Fruit fly (Drosophila melanogaster) whole organism, embryonic: ENCODE results near the gene CG44090.
A peak's percentile ranks its signal among the peaks of the same experiment; 100 is the strongest.

ENCODE experiments used
- Atf6 ChIP-seq: fragments of 200-800 bp; sonication (Bioruptor generic); IDR thresholded peaks from 2 replicates; pipeline ENCODE4 v1.3.6; 2022; ENCODE audit warnings: missing biosample characterization, missing genetic modification characterization
- CG10431 ChIP-seq: fragments of 200-800 bp; sonication (Bioruptor generic); optimal IDR thresholded peaks from 3 replicates; lab custom pipeline; 2018; ENCODE audit warnings: missing biosample characterization, mild to moderate bottlenecking, missing genetic modification characterization
- CG10979 ChIP-seq: fragments of 200-800 bp; sonication (Bioruptor generic); optimal IDR thresholded peaks from 2 replicates; lab custom pipeline; 2018; ENCODE audit warnings: missing biosample characterization, mild to moderate bottlenecking, missing genetic modification characterization, moderate library complexity
- CG13894 ChIP-seq: fragments of 200-800 bp; sonication (Bioruptor generic); optimal IDR thresholded peaks from 3 replicates; lab custom pipeline; 2018; ENCODE audit warnings: missing biosample characterization, mild to moderate bottlenecking, missing genetic modification characterization, moderate library complexity
- CG14710 ChIP-seq: fragments of 200-800 bp; sonication (Bioruptor generic); optimal IDR thresholded peaks from 3 replicates; lab custom pipeline; 2019; ENCODE audit warnings: missing biosample characterization, mild to moderate bottlenecking, missing genetic modification characterization, moderate library complexity
- CG14860 ChIP-seq: fragments of 200-800 bp; sonication (Bioruptor generic); IDR thresholded peaks from 3 replicates; pipeline ENCODE4 v1.3.6; 2022; ENCODE audit warnings: missing biosample characterization, missing genetic modification characterization; ENCODE audit not compliant: partially characterized antibody
- CG15601 ChIP-seq: fragments of 200-800 bp; sonication (Bioruptor generic); optimal IDR thresholded peaks from 3 replicates; lab custom pipeline; 2019; ENCODE audit warnings: missing biosample characterization, mild to moderate bottlenecking, missing genetic modification characterization, moderate library complexity
- CG16863 ChIP-seq: fragments of 200-800 bp; sonication (Bioruptor generic); optimal IDR thresholded peaks from 3 replicates; lab custom pipeline; 2016; ENCODE audit warnings: missing biosample characterization, missing genetic modification characterization
- CG17328 ChIP-seq: fragments of 200-800 bp; sonication (Bioruptor generic); IDR thresholded peaks from 2 replicates; pipeline ENCODE4 v1.3.6; 2022; ENCODE audit warnings: missing biosample characterization, missing genetic modification characterization
- CG1792 ChIP-seq: fragments of 200-800 bp; sonication (Bioruptor generic); optimal IDR thresholded peaks from 2 replicates; lab custom pipeline; 2016; ENCODE audit warnings: missing biosample characterization, missing genetic modification characterization
- CG30431 ChIP-seq: fragments of 200-800 bp; sonication (Bioruptor generic); optimal IDR thresholded peaks from 2 replicates; lab custom pipeline; 2017; ENCODE audit warnings: missing biosample characterization, missing genetic modification characterization
- CG3163 ChIP-seq: fragments of 200-800 bp; sonication (Bioruptor generic); optimal IDR thresholded peaks from 3 replicates; lab custom pipeline; 2016; ENCODE audit warnings: missing biosample characterization, missing genetic modification characterization
- CG32772 ChIP-seq: fragments of 200-800 bp; sonication (Bioruptor generic); IDR thresholded peaks from 2 replicates; pipeline ENCODE4 v1.3.6; 2022; ENCODE audit warnings: missing biosample characterization, missing genetic modification characterization
- CG33557 ChIP-seq: fragments of 200-800 bp; sonication (Bioruptor generic); optimal IDR thresholded peaks from 2 replicates; lab custom pipeline; 2019; ENCODE audit warnings: missing biosample characterization, mild to moderate bottlenecking, missing genetic modification characterization, moderate library complexity
- CG34422 ChIP-seq: fragments of 200-800 bp; sonication (Bioruptor generic); IDR thresholded peaks from 3 replicates; pipeline ENCODE4 v1.3.6; 2022; ENCODE audit warnings: missing biosample characterization, missing genetic modification characterization
- CG4730 ChIP-seq: fragments of 200-800 bp; sonication (Bioruptor generic); IDR thresholded peaks from 2 replicates; pipeline ENCODE4 v1.3.6; 2022; ENCODE audit warnings: missing biosample characterization, missing genetic modification characterization
- CG7963 ChIP-seq: fragments of 200-800 bp; sonication (Bioruptor generic); IDR thresholded peaks from 3 replicates; pipeline ENCODE4 v1.3.6; 2022; ENCODE audit warnings: missing biosample characterization, missing genetic modification characterization; ENCODE audit not compliant: partially characterized antibody
- CrebB ChIP-seq: fragments of 200-800 bp; sonication (Bioruptor generic); optimal IDR thresholded peaks from 3 replicates; lab custom pipeline; 2018; ENCODE audit warnings: missing biosample characterization, mild to moderate bottlenecking, missing genetic modification characterization
- Dek ChIP-seq: fragments of 200-800 bp; sonication (Bioruptor generic); optimal IDR thresholded peaks from 3 replicates; lab custom pipeline; 2019; ENCODE audit warnings: missing biosample characterization, mild to moderate bottlenecking, missing genetic modification characterization, moderate library complexity
- Drgx ChIP-seq: fragments of 200-800 bp; sonication (Bioruptor generic); IDR thresholded peaks from 2 replicates; pipeline ENCODE4 v1.3.6; 2022; ENCODE audit warnings: missing biosample characterization, missing genetic modification characterization
- Eip74EF ChIP-seq, 2 experiments: fragments of 200-800 bp in 1 of 2; fragments of >200 bp in 1 of 2; sonication (Bioruptor generic) in 1 of 2; optimal IDR thresholded peaks; 2 replicates each; lab custom pipeline; 2017 to 2019; ENCODE audit warnings: missing biosample characterization in 2 of 2, missing genetic modification characterization in 2 of 2, mild to moderate bottlenecking in 1 of 2, moderate library complexity in 1 of 2
- Ets97D ChIP-seq: fragments of 200-800 bp; sonication (Bioruptor generic); optimal IDR thresholded peaks from 3 replicates; lab custom pipeline; 2016; ENCODE audit warnings: missing biosample characterization, missing genetic modification characterization
- GATAe ChIP-seq: fragments of 200-800 bp; sonication (Bioruptor generic); conservative IDR thresholded peaks from 2 replicates; pipeline ENCODE4 v1.3.6; 2022; ENCODE audit warnings: missing biosample characterization, missing genetic modification characterization
- HLH4C ChIP-seq: fragments of 200-800 bp; sonication (Bioruptor generic); IDR thresholded peaks from 3 replicates; pipeline ENCODE4 v1.3.6; 2022; ENCODE audit warnings: missing biosample characterization, missing genetic modification characterization; ENCODE audit not compliant: partially characterized antibody
- HmgD ChIP-seq: fragments of 200-800 bp; sonication (Bioruptor generic); optimal IDR thresholded peaks from 3 replicates; lab custom pipeline; 2016; ENCODE audit warnings: missing biosample characterization, missing genetic modification characterization
- HmgZ ChIP-seq: fragments of 200-800 bp; sonication (Bioruptor generic); optimal IDR thresholded peaks from 2 replicates; lab custom pipeline; 2018; ENCODE audit warnings: missing biosample characterization, mild to moderate bottlenecking, missing genetic modification characterization
- Jarid2 ChIP-seq: fragments of 200-800 bp; sonication (Bioruptor generic); optimal IDR thresholded peaks from 3 replicates; lab custom pipeline; 2017; ENCODE audit warnings: mild to moderate bottlenecking, missing biosample characterization, missing genetic modification reagents, missing genetic modification characterization
- Lhr ChIP-seq: fragments of 200-800 bp; sonication (Bioruptor generic); optimal IDR thresholded peaks from 3 replicates; lab custom pipeline; 2017; ENCODE audit warnings: mild to moderate bottlenecking, missing biosample characterization, missing genetic modification reagents, missing genetic modification characterization
- MBD-R2 ChIP-seq: fragments of 200-800 bp; sonication (Bioruptor generic); IDR thresholded peaks from 2 replicates; pipeline ENCODE4 v1.3.6; 2022; ENCODE audit warnings: missing biosample characterization, missing genetic modification characterization
- Max ChIP-seq: fragments of 200-800 bp; sonication (Bioruptor generic); optimal IDR thresholded peaks from 2 replicates; lab custom pipeline; 2016; ENCODE audit warnings: missing biosample characterization, mild to moderate bottlenecking, missing genetic modification characterization
- Nf-YA ChIP-seq: fragments of 200-800 bp; sonication (Bioruptor generic); IDR thresholded peaks from 2 replicates; pipeline ENCODE4 v1.3.6; 2022; ENCODE audit warnings: missing biosample characterization, missing genetic modification characterization
- Opbp ChIP-seq: fragments of 200-800 bp; sonication (Bioruptor generic); IDR thresholded peaks from 3 replicates; pipeline ENCODE4 v1.3.6; 2022; ENCODE audit warnings: missing biosample characterization, missing genetic modification characterization; ENCODE audit not compliant: partially characterized antibody
- Pdp1 ChIP-seq, 2 experiments: fragments of 200-800 bp; sonication (Bioruptor generic); optimal IDR thresholded peaks; 3 replicates each; lab custom pipeline; 2016; ENCODE audit warnings: missing biosample characterization in 2 of 2, missing genetic modification characterization in 2 of 2, mild to moderate bottlenecking in 1 of 2, moderate library complexity in 1 of 2
- Sry-β ChIP-seq: fragments of 200-800 bp; sonication (Bioruptor generic); optimal IDR thresholded peaks from 2 replicates; lab custom pipeline; 2018; ENCODE audit warnings: missing biosample characterization, mild to moderate bottlenecking, missing genetic modification characterization, moderate library complexity
- Stat92E ChIP-seq, 3 experiments: fragments of >200 bp in 2 of 3; fragments of 200-800 bp in 1 of 3; sonication (Bioruptor generic) in 1 of 3; optimal IDR thresholded peaks; 2 replicates each; lab custom pipeline; 2017 to 2019; ENCODE audit warnings: missing biosample characterization in 3 of 3, missing genetic modification characterization in 3 of 3, mild to moderate bottlenecking in 1 of 3, moderate library complexity in 1 of 3
- al ChIP-seq: fragments of 200-800 bp; sonication (Bioruptor generic); IDR thresholded peaks from 2 replicates; pipeline ENCODE4 v1.3.6; 2022; ENCODE audit warnings: missing biosample characterization, missing genetic modification characterization
- btn ChIP-seq: fragments of 200-800 bp; sonication (Bioruptor generic); optimal IDR thresholded peaks from 2 replicates; lab custom pipeline; 2016; ENCODE audit warnings: missing biosample characterization, missing genetic modification characterization
- chif ChIP-seq, 2 experiments: fragments of 200-800 bp; sonication (Bioruptor generic); optimal IDR thresholded peaks; 3 replicates each; lab custom pipeline; 2016; ENCODE audit warnings: missing biosample characterization in 2 of 2, missing genetic modification characterization in 2 of 2
- chm ChIP-seq: fragments of 200-800 bp; sonication (Bioruptor generic); IDR thresholded peaks from 2 replicates; pipeline ENCODE4 v1.3.6; 2022; ENCODE audit warnings: missing biosample characterization, missing genetic modification characterization
- cwo ChIP-seq: fragments of 200-800 bp; sonication (Bioruptor generic); optimal IDR thresholded peaks from 3 replicates; lab custom pipeline; 2017; ENCODE audit warnings: missing biosample characterization, missing genetic modification characterization, mild to moderate bottlenecking, moderate library complexity, missing genetic modification reagents
- dm ChIP-seq: fragments of 200-800 bp; sonication (Bioruptor generic); optimal IDR thresholded peaks from 3 replicates; lab custom pipeline; 2016; ENCODE audit warnings: missing biosample characterization, missing genetic modification characterization
- inv ChIP-seq: fragments of 200-800 bp; sonication (Bioruptor generic); IDR thresholded peaks from 2 replicates; pipeline ENCODE4 v1.3.6; 2022; ENCODE audit warnings: missing biosample characterization, missing genetic modification characterization; ENCODE audit not compliant: partially characterized antibody
- lov ChIP-seq, 2 experiments: fragments of 200-800 bp in 1 of 2; fragments of >200 bp in 1 of 2; sonication (Bioruptor generic) in 1 of 2; IDR thresholded peaks in 1 of 2; optimal IDR thresholded peaks in 1 of 2; 2 replicates in 1 of 2; 3 replicates in 1 of 2; pipeline versions ENCODE4 v1.3.6 to Lab custom; 2017 to 2022; ENCODE audit warnings: missing biosample characterization in 1 of 2, missing genetic modification characterization in 1 of 2
- pan ChIP-seq, 4 experiments: fragments of >200 bp in 3 of 4; fragments of 200-800 bp in 1 of 4; sonication (Bioruptor generic) in 1 of 4; optimal IDR thresholded peaks in 3 of 4; IDR thresholded peaks in 1 of 4; 2 replicates each; pipeline versions ENCODE4 v1.3.6 to Lab custom; 2017 to 2022; ENCODE audit warnings: missing biosample characterization in 2 of 4, missing genetic modification characterization in 2 of 4, mixed read lengths in 1 of 4
- pb ChIP-seq: fragments of 200-800 bp; sonication (Bioruptor generic); optimal IDR thresholded peaks from 3 replicates; lab custom pipeline; 2016; ENCODE audit warnings: missing biosample characterization, missing genetic modification characterization
- sens-2 ChIP-seq: fragments of 200-800 bp; sonication (Bioruptor generic); IDR thresholded peaks from 2 replicates; pipeline ENCODE4 v1.3.6; 2022; ENCODE audit warnings: missing biosample characterization, missing genetic modification characterization
- seq ChIP-seq: fragments of 200-800 bp; sonication (Bioruptor generic); IDR thresholded peaks from 2 replicates; pipeline ENCODE4 v1.3.6; 2022; ENCODE audit warnings: missing biosample characterization, missing genetic modification characterization
- yki ChIP-seq: fragments of >200 bp; optimal IDR thresholded peaks from 3 replicates; lab custom pipeline; 2018

The CG44090 gene

dm6 chr3R:17402434-17402833, 31.8 kb downstream of the CG44090 start, which contains the start of gene Sur-8 (continued):
- TF ChIP-seq CG13894 (tag; lab: Kevin White, UChicago), result peak; percentile 23
- no peak for TF ChIP-seq CG33557 (GFP tag; lab: Kevin White, UChicago)
- TF ChIP-seq HLH4C (GFP tag; lab: Robert Waterston, UW), result 0 out of 3 replicates have a peak, but pooled peaks have one; percentile 28
- peak; percentile 31 for TF ChIP-seq dm (GFP tag; lab: Kevin White, UChicago)
- no peak for TF ChIP-seq cwo (GFP tag; lab: Kevin White, UChicago)
- no peak for TF ChIP-seq CG7963 (GFP tag; lab: Robert Waterston, UW)
- peak; percentile 29; the same call in 1 of the 2 replicates for TF ChIP-seq CG32772 (GFP tag; lab: Robert Waterston, UW)
- TF ChIP-seq lov (optimal IDR thresholded peaks at IDR 0.05; lab: Kevin White, UChicago), result no peak
- TF ChIP-seq lov (GFP tag; IDR thresholded peaks at IDR 0.05; lab: Robert Waterston, UW), result no peak
- TF ChIP-seq Max (GFP tag; lab: Kevin White, UChicago), result no peak
- TF ChIP-seq CG14710, result peak; percentile 2
- TF ChIP-seq CG34422, result peak; percentile 58; the same call in 2 of the 3 replicates
- TF ChIP-seq Drgx (GFP tag; lab: Robert Waterston, UW), result no peak
- no peak for TF ChIP-seq sens-2
- TF ChIP-seq CrebB, result no peak
- peak; percentile 21; the same call in 1 of the 2 replicates for TF ChIP-seq al (GFP tag; lab: Robert Waterston, UW)
- peak; percentile 45 for TF ChIP-seq Ets97D (GFP tag; lab: Kevin White, UChicago)
- peak; percentile 17 to 74 for TF ChIP-seq chif (GFP tag; optimal IDR thresholded peaks at IDR 0.05; lab: Kevin White, UChicago)
- TF ChIP-seq Lhr (GFP tag; lab: Kevin White, UChicago), result peak; percentile 32
- no peak for TF ChIP-seq Nf-YA (GFP tag; lab: Robert Waterston, UW)
- TF ChIP-seq CG30431 (GFP tag; lab: Kevin White, UChicago), result peak; percentile 40
- peak; percentile 54 to 69 for TF ChIP-seq Pdp1 (GFP tag; optimal IDR thresholded peaks at IDR 0.05; lab: Kevin White, UChicago)
- peak; percentile 39 for TF ChIP-seq CG10431 (GFP tag; lab: Kevin White, UChicago)
- peak; percentile 46 for TF ChIP-seq HmgD (GFP tag; lab: Kevin White, UChicago)
- no peak for TF ChIP-seq btn (GFP tag; lab: Kevin White, UChicago)
- TF ChIP-seq CG1792 (GFP tag; lab: Kevin White, UChicago), result peak; percentile 13
- TF ChIP-seq CG10979, result peak; percentile 88
- no peak for TF ChIP-seq Stat92E (GFP tag; optimal IDR thresholded peaks at IDR 0.05; lab: Kevin White, UChicago)
- TF ChIP-seq Sry-β (GFP tag; lab: Kevin White, UChicago), result no peak
- TF ChIP-seq seq, result no peak
- peak; percentile 50; the same call in 2 of the 3 replicates for TF ChIP-seq Opbp
- no peak for TF ChIP-seq CG14860 (GFP tag; lab: Robert Waterston, UW)
- TF ChIP-seq Jarid2 (GFP tag; lab: Kevin White, UChicago), result peak; percentile 26
- no peak for TF ChIP-seq chm (GFP tag; lab: Robert Waterston, UW)
- peak; percentile 55; the same call in 1 of the 2 replicates for TF ChIP-seq MBD-R2 (GFP tag; lab: Robert Waterston, UW)
- TF ChIP-seq, all 482 proteins: peak for 292

dm6 chr3R:17401289-17401752, 32.9 kb downstream of the CG44090 start:
- no peak for TF ChIP-seq yki (lab: Kevin White, UChicago)
- TF ChIP-seq inv (GFP tag; lab: Robert Waterston, UW), result peak; percentile 79
- TF ChIP-seq HmgZ (tag; lab: Kevin White, UChicago), result peak; percentile 84
- TF ChIP-seq Sry-β (GFP tag; lab: Kevin White, UChicago), result no peak
- peak; percentile 75 for TF ChIP-seq Dek (tag; lab: Kevin White, UChicago)
- TF ChIP-seq pan (optimal IDR thresholded peaks at IDR 0.05; lab: Kevin White, UChicago), result no peak
- TF ChIP-seq pan (GFP tag; optimal IDR thresholded peaks at IDR 0.05 in 1 of 2, IDR thresholded peaks at IDR 0.05 in 1 of 2), result peak in 1 of 2 experiments; percentile 58
- no peak for TF ChIP-seq CG4730 (GFP tag; lab: Robert Waterston, UW)
- TF ChIP-seq CG3163, result peak; percentile 36
- TF ChIP-seq Atf6 (GFP tag; lab: Robert Waterston, UW), result peak; percentile 22; the same call in 1 of the 2 replicates
- TF ChIP-seq Eip74EF (GFP tag; optimal IDR thresholded peaks at IDR 0.05; lab: Kevin White, UChicago), result no peak
- TF ChIP-seq al (GFP tag; lab: Robert Waterston, UW), result peak; percentile 62; the same call in 1 of the 2 replicates
- peak; percentile 36 for TF ChIP-seq CG15601
- TF ChIP-seq pb (GFP tag; lab: Kevin White, UChicago), result peak; percentile 27
- TF ChIP-seq CG16863 (GFP tag; lab: Kevin White, UChicago), result no peak
- peak; percentile 14; the same call in 1 of the 2 replicates for TF ChIP-seq GATAe
- TF ChIP-seq CG17328 (GFP tag; lab: Robert Waterston, UW), result 0 out of 2 replicates have a peak, but pooled peaks have one; percentile 22
